Fruit fly (Drosophila melanogaster): ENCODE results near the gene CG33521.
A peak's percentile ranks its signal among the peaks of the same experiment; 100 is the strongest.

CG33521 gene

DNA sequence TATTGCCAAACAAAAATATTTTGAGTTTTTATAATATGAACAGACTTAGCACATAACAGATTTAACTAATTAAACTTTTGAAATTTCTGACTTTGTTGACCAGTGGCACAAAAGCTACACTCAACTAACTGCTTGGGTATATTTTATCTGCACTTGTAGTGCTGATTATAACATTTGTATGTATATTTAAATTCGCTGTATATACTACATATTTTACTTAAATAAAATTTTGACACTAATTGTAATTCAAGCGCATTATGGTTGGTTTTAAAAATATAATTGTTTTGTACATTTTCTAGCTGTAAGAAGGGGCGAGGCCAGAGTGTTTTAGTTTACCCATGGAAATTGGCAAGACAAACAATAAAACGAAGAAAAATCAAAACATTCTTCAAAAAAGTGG, 38.7 kb downstream of the CG33521 start:
- no peak for TF ChIP-seq CTCF (optimal IDR thresholded peaks at IDR 0.05)
- TF ChIP-seq CG8478 (optimal IDR thresholded peaks at IDR 0.05): no peak

DNA sequence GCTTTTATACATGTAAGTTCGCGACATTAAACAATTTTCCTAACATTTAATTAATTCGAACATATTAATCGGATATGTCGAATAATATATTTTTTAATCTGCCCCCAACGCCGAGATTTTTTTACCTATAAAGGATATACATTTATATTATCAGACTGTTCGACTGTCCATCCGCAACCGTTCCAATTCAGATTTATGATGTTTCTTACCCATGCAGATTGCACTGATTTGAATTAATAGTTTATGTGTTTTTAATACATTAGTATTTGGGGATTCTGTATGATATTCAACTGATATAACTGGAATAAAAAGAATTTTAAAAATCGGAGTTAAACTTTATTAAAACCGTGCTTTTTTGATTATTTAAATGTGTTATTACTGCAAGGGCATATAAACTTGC, 39.6 kb downstream of the CG33521 start:
- TF ChIP-seq CG8478 (optimal IDR thresholded peaks at IDR 0.05) (no peak), CTCF (optimal IDR thresholded peaks at IDR 0.05) (no peak)

DNA sequence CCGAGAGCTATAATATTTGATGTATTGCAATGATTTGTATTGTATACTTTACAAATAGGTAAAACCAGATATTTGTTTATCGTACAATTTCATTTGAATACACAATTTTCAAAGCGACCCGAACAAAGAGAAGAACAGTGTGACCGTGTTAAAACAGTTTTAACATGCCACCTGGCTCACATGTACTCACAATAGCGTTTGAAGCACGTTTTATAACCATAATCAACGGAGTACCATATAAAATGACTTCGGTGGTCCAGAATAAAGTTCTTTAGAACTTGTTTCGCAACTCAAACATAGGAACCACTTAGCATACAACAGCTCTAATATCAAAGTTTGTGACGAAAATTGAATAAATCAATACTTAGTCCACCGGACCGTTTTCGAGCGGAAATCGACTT, 45.0 kb downstream of the CG33521 start, which contains the start of the genes Dyrk3 and Cadps:
Gene Dyrk3, minus strand, starts transcription at position 150 of the 401 bp plus-strand sequence.
Gene Cadps, plus strand, starts transcription at position 274 of the 401 bp plus-strand sequence.
- TF ChIP-seq CG8478 (optimal IDR thresholded peaks at IDR 0.05) (no peak), CTCF (optimal IDR thresholded peaks at IDR 0.05) (peak; percentile 12 to 51)

DNA sequence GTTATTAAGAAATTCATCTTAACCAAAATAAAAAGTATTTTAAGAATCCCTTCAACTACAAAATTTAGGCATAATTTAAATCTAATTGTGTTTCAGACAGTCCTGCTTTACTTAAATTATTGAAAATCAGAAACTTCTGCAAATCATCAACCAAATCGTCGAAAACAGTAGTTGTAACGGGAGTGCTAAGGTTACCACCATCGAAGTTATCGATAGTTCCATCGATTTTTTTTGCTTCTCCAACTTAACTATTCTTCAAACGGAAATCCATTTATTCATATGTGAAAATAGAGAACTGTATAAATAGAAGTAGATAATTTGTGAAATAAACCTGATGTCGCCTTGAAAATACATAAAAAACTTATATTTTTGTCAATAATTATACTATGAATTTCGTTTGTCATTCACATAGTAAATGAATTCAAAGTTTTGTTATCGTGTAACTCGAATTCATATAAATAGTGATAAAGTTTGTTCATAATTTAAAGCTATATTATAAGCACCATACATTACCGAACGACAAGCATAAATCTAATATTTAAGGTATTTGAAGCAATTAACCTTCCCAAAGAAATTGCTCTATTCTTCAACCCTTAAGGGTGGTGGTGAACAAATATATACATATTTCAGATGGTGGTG, 46.2 kb downstream of the CG33521 start:
- TF ChIP-seq CTCF (optimal IDR thresholded peaks at IDR 0.05) (no peak), CG8478 (optimal IDR thresholded peaks at IDR 0.05) (no peak)

DNA sequence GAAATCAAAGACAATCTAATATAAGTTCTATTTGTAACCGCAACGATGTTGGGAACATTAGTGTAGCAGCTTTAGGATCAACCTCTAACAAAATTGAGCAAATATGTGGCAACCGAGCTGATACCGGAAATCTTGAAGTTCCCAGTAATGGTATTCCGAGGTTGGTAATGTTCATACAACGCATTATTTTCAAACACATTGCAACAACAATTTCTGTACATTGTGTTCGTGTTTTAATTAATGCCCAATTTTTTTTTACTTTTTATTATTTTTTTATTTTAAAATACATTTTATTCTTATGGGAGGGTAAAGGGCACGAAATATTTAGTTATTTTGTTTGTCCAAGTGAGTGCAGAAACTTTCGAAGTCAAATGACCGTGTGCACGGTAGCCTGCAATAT, 47.8 kb downstream of the CG33521 start:
- TF ChIP-seq CTCF (optimal IDR thresholded peaks at IDR 0.05): no peak
- no peak for TF ChIP-seq CG8478 (optimal IDR thresholded peaks at IDR 0.05)

DNA sequence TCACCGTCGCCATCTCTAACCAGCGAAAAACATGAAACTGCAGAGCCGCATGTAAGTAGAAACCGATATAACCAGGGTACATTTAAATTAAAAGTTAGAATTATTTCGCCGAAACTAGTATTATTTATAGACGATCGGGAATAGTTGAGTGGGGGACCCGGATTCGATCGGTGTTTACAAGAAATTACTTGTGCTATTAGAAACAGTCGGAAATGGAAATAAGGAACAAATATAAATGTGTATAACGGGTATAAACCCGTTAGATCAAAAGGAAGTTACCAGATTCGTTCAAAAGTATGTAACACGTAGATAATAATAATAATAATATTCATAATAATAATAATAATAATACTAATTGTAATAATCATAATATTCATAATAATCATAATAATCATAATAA, 49.2 kb downstream of the CG33521 start:
- no peak for TF ChIP-seq CTCF (optimal IDR thresholded peaks at IDR 0.05)
- no peak for TF ChIP-seq CG8478 (optimal IDR thresholded peaks at IDR 0.05)

DNA sequence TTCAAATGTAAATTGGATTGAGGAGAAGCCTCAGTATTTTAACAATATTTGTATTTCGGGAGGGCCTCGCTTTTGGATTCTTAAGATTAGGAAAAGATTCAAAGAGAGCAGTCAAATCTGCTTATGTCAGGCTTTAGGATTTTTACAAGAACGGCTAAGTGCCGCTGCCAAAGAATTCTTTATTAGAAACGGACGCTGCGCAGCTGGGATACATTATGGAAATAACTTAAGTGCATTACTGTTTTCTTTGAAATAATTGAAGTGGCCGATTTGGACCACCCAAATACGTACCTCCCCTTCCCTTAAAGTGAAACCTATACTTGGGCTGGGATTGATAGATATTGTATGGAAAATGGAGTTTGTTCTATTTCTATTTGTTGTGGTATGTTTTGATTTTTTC, 52.7 kb downstream of the CG33521 start:
- no peak for TF ChIP-seq CG8478 (optimal IDR thresholded peaks at IDR 0.05)
- no peak for TF ChIP-seq CTCF (optimal IDR thresholded peaks at IDR 0.05)
